Fruit fly (Drosophila melanogaster) whole organism, embryonic: ENCODE data around the gene HP1e.

Source experiments
- Abd-B ChIP-seq: fragments of 200-800 bp; sonication (Bioruptor generic); optimal IDR thresholded peaks from 2 replicates; lab custom pipeline; 2018; ENCODE audit warnings: missing biosample characterization, mild to moderate bottlenecking, missing genetic modification characterization, moderate library complexity
- Bdp1 ChIP-seq: fragments of 200-800 bp; sonication (Bioruptor generic); optimal IDR thresholded peaks from 3 replicates; lab custom pipeline; 2016; ENCODE audit warnings: missing biosample characterization, missing genetic modification characterization
- CG10147 ChIP-seq: fragments of 200-800 bp; sonication (Bioruptor generic); optimal IDR thresholded peaks from 2 replicates; lab custom pipeline; 2019; ENCODE audit warnings: missing biosample characterization, mild to moderate bottlenecking, missing genetic modification characterization, moderate library complexity
- CG13287 ChIP-seq: fragments of 200-800 bp; sonication (Bioruptor generic); IDR thresholded peaks from 2 replicates; pipeline ENCODE4 v1.3.6; 2022; ENCODE audit warnings: missing biosample characterization, missing genetic modification characterization; ENCODE audit not compliant: partially characterized antibody
- CG15601 ChIP-seq: fragments of 200-800 bp; sonication (Bioruptor generic); optimal IDR thresholded peaks from 3 replicates; lab custom pipeline; 2019; ENCODE audit warnings: missing biosample characterization, mild to moderate bottlenecking, missing genetic modification characterization, moderate library complexity
- CG16863 ChIP-seq: fragments of 200-800 bp; sonication (Bioruptor generic); optimal IDR thresholded peaks from 3 replicates; lab custom pipeline; 2016; ENCODE audit warnings: missing biosample characterization, missing genetic modification characterization
- CG17359 ChIP-seq: fragments of 200-800 bp; sonication (Bioruptor generic); optimal IDR thresholded peaks from 3 replicates; lab custom pipeline; 2018; ENCODE audit warnings: missing biosample characterization, mild to moderate bottlenecking, missing genetic modification characterization, moderate library complexity
- CG2116 ChIP-seq: fragments of 200-800 bp; sonication (Bioruptor generic); optimal IDR thresholded peaks from 3 replicates; lab custom pipeline; 2018; ENCODE audit warnings: missing biosample characterization, mild to moderate bottlenecking, missing genetic modification characterization
- CG32772 ChIP-seq: fragments of 200-800 bp; sonication (Bioruptor generic); IDR thresholded peaks from 2 replicates; pipeline ENCODE4 v1.3.6; 2022; ENCODE audit warnings: missing biosample characterization, missing genetic modification characterization
- CG3995 ChIP-seq: fragments of 200-800 bp; sonication (Bioruptor generic); optimal IDR thresholded peaks from 3 replicates; lab custom pipeline; 2016; ENCODE audit warnings: missing biosample characterization, missing genetic modification characterization
- CG42726 ChIP-seq: fragments of 200-800 bp; sonication (Bioruptor generic); IDR thresholded peaks from 2 replicates; pipeline ENCODE4 v1.3.6; 2022; ENCODE audit warnings: missing biosample characterization, missing genetic modification characterization; ENCODE audit not compliant: partially characterized antibody
- CG4707 ChIP-seq: fragments of 200-800 bp; sonication (Bioruptor generic); optimal IDR thresholded peaks from 2 replicates; lab custom pipeline; 2018; ENCODE audit warnings: missing biosample characterization, mild to moderate bottlenecking, missing genetic modification characterization, moderate library complexity
- CG5180 ChIP-seq: fragments of 200-800 bp; sonication (Bioruptor generic); optimal IDR thresholded peaks from 3 replicates; lab custom pipeline; 2017; ENCODE audit warnings: missing biosample characterization, missing genetic modification characterization, mild to moderate bottlenecking, moderate library complexity, missing genetic modification reagents
- CG6175 ChIP-seq: fragments of 200-800 bp; sonication (Bioruptor generic); IDR thresholded peaks from 3 replicates; pipeline ENCODE4 v1.3.6; 2022; ENCODE audit warnings: missing biosample characterization, missing genetic modification characterization
- CG6683 ChIP-seq: fragments of 200-800 bp; sonication (Bioruptor generic); optimal IDR thresholded peaks from 2 replicates; lab custom pipeline; 2017; ENCODE audit warnings: missing biosample characterization, mild to moderate bottlenecking, missing genetic modification characterization, missing genetic modification reagents
- CG8359 ChIP-seq: fragments of 200-800 bp; sonication (Bioruptor generic); optimal IDR thresholded peaks from 2 replicates; lab custom pipeline; 2017; ENCODE audit warnings: missing biosample characterization, mild to moderate bottlenecking, missing genetic modification characterization, borderline replicate concordance
- CG9932 ChIP-seq: fragments of 200-800 bp; sonication (Bioruptor generic); IDR thresholded peaks from 2 replicates; pipeline ENCODE4 v1.3.6; 2022; ENCODE audit warnings: missing biosample characterization, missing genetic modification characterization
- D19B ChIP-seq: fragments of 200-800 bp; sonication (Bioruptor generic); optimal IDR thresholded peaks from 2 replicates; lab custom pipeline; 2017; ENCODE audit warnings: missing biosample characterization, mild to moderate bottlenecking, missing genetic modification characterization
- Dad ChIP-seq: fragments of 200-800 bp; sonication (Bioruptor generic); optimal IDR thresholded peaks from 3 replicates; lab custom pipeline; 2016; ENCODE audit warnings: missing biosample characterization, missing genetic modification characterization
- H15 ChIP-seq: fragments of 200-800 bp; sonication (Bioruptor generic); IDR thresholded peaks from 3 replicates; pipeline ENCODE4 v1.3.6; 2022; ENCODE audit warnings: missing biosample characterization, missing genetic modification characterization
- Hey ChIP-seq: fragments of 200-800 bp; sonication (Bioruptor generic); optimal IDR thresholded peaks from 3 replicates; lab custom pipeline; 2018; ENCODE audit warnings: missing biosample characterization, mild to moderate bottlenecking, missing genetic modification characterization
- Mad ChIP-seq: fragments of 200-800 bp; sonication (Bioruptor generic); optimal IDR thresholded peaks from 2 replicates; lab custom pipeline; 2016; ENCODE audit warnings: missing biosample characterization, missing genetic modification characterization
- Meics ChIP-seq: fragments of 200-800 bp; sonication (Bioruptor generic); optimal IDR thresholded peaks from 2 replicates; lab custom pipeline; 2017; ENCODE audit warnings: missing biosample characterization, mild to moderate bottlenecking, missing genetic modification characterization
- NC2α ChIP-seq: fragments of 200-800 bp; sonication (Bioruptor generic); optimal IDR thresholded peaks from 2 replicates; lab custom pipeline; 2016; ENCODE audit warnings: missing biosample characterization, missing genetic modification characterization
- Nf-YA ChIP-seq: fragments of 200-800 bp; sonication (Bioruptor generic); IDR thresholded peaks from 2 replicates; pipeline ENCODE4 v1.3.6; 2022; ENCODE audit warnings: missing biosample characterization, missing genetic modification characterization
- Opbp ChIP-seq: fragments of 200-800 bp; sonication (Bioruptor generic); IDR thresholded peaks from 3 replicates; pipeline ENCODE4 v1.3.6; 2022; ENCODE audit warnings: missing biosample characterization, missing genetic modification characterization; ENCODE audit not compliant: partially characterized antibody
- Pdp1 ChIP-seq, 2 experiments: fragments of 200-800 bp; sonication (Bioruptor generic); optimal IDR thresholded peaks; 3 replicates each; lab custom pipeline; 2016; ENCODE audit warnings: missing biosample characterization in 2 of 2, missing genetic modification characterization in 2 of 2, mild to moderate bottlenecking in 1 of 2, moderate library complexity in 1 of 2
- Ptx1 ChIP-seq: fragments of 200-800 bp; sonication (Bioruptor generic); IDR thresholded peaks from 2 replicates; pipeline ENCODE4 v1.3.6; 2022; ENCODE audit warnings: missing biosample characterization, missing genetic modification characterization
- Spps ChIP-seq: fragments of 200-800 bp; sonication (Bioruptor generic); optimal IDR thresholded peaks from 2 replicates; lab custom pipeline; 2018; ENCODE audit warnings: missing biosample characterization, mild to moderate bottlenecking, missing genetic modification characterization
- da ChIP-seq: fragments of 200-800 bp; sonication (Bioruptor generic); optimal IDR thresholded peaks from 2 replicates; lab custom pipeline; 2016; ENCODE audit warnings: missing biosample characterization, missing genetic modification characterization
- dan ChIP-seq: fragments of 200-800 bp; sonication (Bioruptor generic); IDR thresholded peaks from 2 replicates; pipeline ENCODE4 v1.3.6; 2022; ENCODE audit warnings: missing biosample characterization, missing genetic modification characterization
- dimm ChIP-seq: fragments of 200-800 bp; sonication (Bioruptor generic); IDR thresholded peaks from 2 replicates; pipeline ENCODE4 v1.3.6; 2022; ENCODE audit warnings: missing biosample characterization, missing genetic modification characterization
- ewg ChIP-seq: fragments of 200-800 bp; sonication (Bioruptor generic); optimal IDR thresholded peaks from 3 replicates; lab custom pipeline; 2017; ENCODE audit warnings: mild to moderate bottlenecking, missing biosample characterization, missing genetic modification reagents, missing genetic modification characterization
- fd102C ChIP-seq: fragments of 200-800 bp; sonication (Bioruptor generic); optimal IDR thresholded peaks from 2 replicates; lab custom pipeline; 2018; ENCODE audit warnings: missing biosample characterization, mild to moderate bottlenecking, missing genetic modification characterization, moderate library complexity
- gem ChIP-seq: fragments of 200-800 bp; sonication (Bioruptor generic); optimal IDR thresholded peaks from 2 replicates; lab custom pipeline; 2019; ENCODE audit warnings: missing biosample characterization, mild to moderate bottlenecking, missing genetic modification characterization, moderate library complexity
- hb ChIP-seq: fragments of 200-800 bp; sonication (Bioruptor generic); IDR thresholded peaks from 3 replicates; pipeline ENCODE4 v1.3.6; 2022; ENCODE audit warnings: missing biosample characterization, missing genetic modification characterization; ENCODE audit not compliant: partially characterized antibody
- ind ChIP-seq: fragments of 200-800 bp; sonication (Bioruptor generic); optimal IDR thresholded peaks from 3 replicates; lab custom pipeline; 2016; ENCODE audit warnings: missing biosample characterization, missing genetic modification characterization
- insv ChIP-seq, 2 experiments: fragments of 200-800 bp; sonication (Bioruptor generic); optimal IDR thresholded peaks; 3 replicates each; lab custom pipeline; 2016 to 2018; ENCODE audit warnings: missing biosample characterization in 2 of 2, missing genetic modification characterization in 2 of 2
- ken ChIP-seq: fragments of 200-800 bp; sonication (Bioruptor generic); IDR thresholded peaks from 3 replicates; pipeline ENCODE4 v1.3.6; 2022; ENCODE audit warnings: missing biosample characterization, missing genetic modification characterization
- phol ChIP-seq: fragments of 200-800 bp; sonication (Bioruptor generic); optimal IDR thresholded peaks from 3 replicates; lab custom pipeline; 2018; ENCODE audit warnings: missing biosample characterization, mild to moderate bottlenecking, missing genetic modification characterization, moderate library complexity
- pnt ChIP-seq: fragments of 200-800 bp; sonication (Bioruptor generic); optimal IDR thresholded peaks from 3 replicates; lab custom pipeline; 2016; ENCODE audit warnings: missing biosample characterization, missing genetic modification characterization
- ro ChIP-seq: fragments of 200-800 bp; sonication (Bioruptor generic); IDR thresholded peaks from 2 replicates; pipeline ENCODE4 v1.3.6; 2022; ENCODE audit warnings: missing biosample characterization, missing genetic modification characterization
- schlank ChIP-seq: fragments of 200-800 bp; sonication (Bioruptor generic); optimal IDR thresholded peaks from 2 replicates; lab custom pipeline; 2018; ENCODE audit warnings: missing biosample characterization, mild to moderate bottlenecking, missing genetic modification characterization
- tna ChIP-seq: fragments of 200-800 bp; sonication (Bioruptor generic); IDR thresholded peaks from 2 replicates; pipeline ENCODE4 v1.3.6; 2022; ENCODE audit warnings: missing biosample characterization, missing genetic modification characterization; ENCODE audit not compliant: partially characterized antibody
- wdn ChIP-seq: fragments of 200-800 bp; sonication (Bioruptor generic); IDR thresholded peaks from 2 replicates; pipeline ENCODE4 v1.3.6; 2022; ENCODE audit warnings: missing biosample characterization, missing genetic modification characterization
- zen ChIP-seq: fragments of 200-800 bp; sonication (Bioruptor generic); optimal IDR thresholded peaks from 3 replicates; lab custom pipeline; 2018; ENCODE audit warnings: missing biosample characterization, mild to moderate bottlenecking, missing genetic modification characterization, moderate library complexity
- zfh1 ChIP-seq: fragments of 200-800 bp; sonication (Bioruptor generic); IDR thresholded peaks from 3 replicates; pipeline ENCODE4 v1.3.6; 2022; ENCODE audit warnings: missing biosample characterization, missing genetic modification characterization

HP1e gene

DNA sequence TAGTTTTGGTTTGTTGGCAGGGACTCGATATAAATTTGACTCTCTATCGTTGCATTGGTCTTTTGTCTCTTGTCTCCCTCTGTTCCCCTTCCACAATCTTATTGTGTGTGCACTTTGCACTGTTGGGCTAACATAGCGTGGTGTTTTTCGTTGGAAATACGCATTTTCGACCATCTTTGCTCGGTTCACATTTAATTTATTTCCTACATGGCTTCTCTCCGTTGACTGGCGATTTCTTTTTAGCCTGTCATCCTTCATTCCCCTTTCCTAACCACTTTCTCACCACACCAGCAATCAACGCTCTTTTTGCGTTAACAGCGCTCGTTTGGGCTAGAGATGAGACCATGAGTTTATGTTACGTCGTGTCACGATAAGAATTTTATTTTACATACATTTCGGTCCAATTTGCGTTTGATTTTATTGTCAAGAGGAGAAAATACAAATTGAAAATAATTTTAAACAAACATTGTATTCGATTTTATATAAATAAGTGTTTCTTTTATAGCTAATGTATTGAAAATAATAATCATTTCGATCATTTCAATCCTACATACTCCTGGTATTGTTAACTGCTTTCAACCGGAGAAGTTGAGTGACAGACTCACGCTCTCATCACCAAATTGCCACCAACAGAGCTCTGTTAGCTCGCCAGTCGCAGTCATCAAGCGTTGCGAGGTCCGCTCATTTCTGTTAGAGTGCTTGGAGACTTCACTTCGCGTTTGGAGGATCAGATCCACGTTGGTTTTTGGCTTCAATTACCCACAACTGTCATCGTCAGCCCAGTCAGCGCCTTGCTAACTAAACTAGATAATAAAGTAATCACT is 19.8 kb downstream of the HP1e start (continued):
- peak; percentile 37 for TF ChIP-seq Abd-B (GFP tag; lab: Kevin White, UChicago)
- TF ChIP-seq phol: peak; percentile 44
- peak; percentile 72 for TF ChIP-seq CG17359 (tag; lab: Kevin White, UChicago)
- TF ChIP-seq fd102C (GFP tag; lab: Kevin White, UChicago): peak; percentile 36
- TF ChIP-seq ro (GFP tag; lab: Robert Waterston, UW): no peak
- peak; percentile 65 for TF ChIP-seq CG6683 (GFP tag; lab: Kevin White, UChicago)
- TF ChIP-seq tna (GFP tag; lab: Robert Waterston, UW): peak; percentile 68
- TF ChIP-seq CG32772: 0 out of 2 replicates have a peak, but pooled peaks have one; percentile 36
- TF ChIP-seq hb: peak; percentile 82; the same call in 1 of the 3 replicates
- TF ChIP-seq CG4707 (GFP tag; lab: Kevin White, UChicago): no peak
- TF ChIP-seq dimm (GFP tag; lab: Robert Waterston, UW): no peak
- TF ChIP-seq Ptx1: peak; percentile 74
- TF ChIP-seq Opbp (GFP tag; lab: Robert Waterston, UW): peak; percentile 67; the same call in 2 of the 3 replicates
- peak; percentile 51 for TF ChIP-seq D19B (GFP tag; lab: Kevin White, UChicago)
- TF ChIP-seq Bdp1 (GFP tag; lab: Kevin White, UChicago): peak; percentile 30
- peak; percentile 37 for TF ChIP-seq Hey (tag; lab: Kevin White, UChicago)
- TF ChIP-seq CG16863 (GFP tag; lab: Kevin White, UChicago): peak; percentile 5
- peak; percentile 95 for TF ChIP-seq CG13287 (GFP tag; lab: Robert Waterston, UW)
- peak; percentile 37; the same call in 1 of the 2 replicates for TF ChIP-seq wdn (GFP tag; lab: Robert Waterston, UW)
- no peak for TF ChIP-seq CG6175 (GFP tag; lab: Robert Waterston, UW)
- TF ChIP-seq Dad (GFP tag; lab: Kevin White, UChicago): peak; percentile 51
- peak; percentile 60 for TF ChIP-seq schlank (tag; lab: Kevin White, UChicago)
- TF ChIP-seq CG9932 (GFP tag; lab: Robert Waterston, UW): peak; percentile 85
- TF ChIP-seq H15 (GFP tag; lab: Robert Waterston, UW): 0 out of 3 replicates have a peak, but pooled peaks have one; percentile 35
- TF ChIP-seq dan (GFP tag; lab: Robert Waterston, UW): no peak
- peak; percentile 60 for TF ChIP-seq CG2116 (GFP tag; lab: Kevin White, UChicago)
- TF ChIP-seq CG8359 (GFP tag; lab: Kevin White, UChicago): peak; percentile 64
- TF ChIP-seq zen: peak; percentile 69
- peak; percentile 89 for TF ChIP-seq CG10147
- peak in 1 of 2 experiments; percentile 72 for TF ChIP-seq insv (GFP tag; optimal IDR thresholded peaks at IDR 0.05; lab: Kevin White, UChicago)
- TF ChIP-seq Meics (GFP tag; lab: Kevin White, UChicago): peak; percentile 90
- peak; percentile 25; the same call in 1 of the 3 replicates for TF ChIP-seq ken (GFP tag; lab: Robert Waterston, UW)
- peak; percentile 58 for TF ChIP-seq Mad
- TF ChIP-seq Nf-YA (GFP tag; lab: Robert Waterston, UW): peak; percentile 49; the same call in 1 of the 2 replicates
- peak; percentile 48 for TF ChIP-seq CG5180
- TF ChIP-seq Pdp1 (GFP tag; optimal IDR thresholded peaks at IDR 0.05; lab: Kevin White, UChicago): peak; percentile 45
- TF ChIP-seq ind (GFP tag; lab: Kevin White, UChicago): peak; percentile 71
- TF ChIP-seq da (GFP tag; lab: Kevin White, UChicago): peak; percentile 1
- TF ChIP-seq Spps (tag; lab: Kevin White, UChicago): peak; percentile 54
- peak; percentile 65; the same call in 2 of the 3 replicates for TF ChIP-seq zfh1 (GFP tag; lab: Robert Waterston, UW)
- peak; percentile 90 for TF ChIP-seq gem (tag; lab: Kevin White, UChicago)
- TF ChIP-seq NC2α: peak; percentile 61
- peak; percentile 7 for TF ChIP-seq pnt (GFP tag; lab: Kevin White, UChicago)
- TF ChIP-seq CG15601 (tag; lab: Kevin White, UChicago): peak; percentile 83
- TF ChIP-seq ewg: peak; percentile 19
- peak; percentile 63; the same call in 1 of the 2 replicates for TF ChIP-seq CG42726 (GFP tag; lab: Robert Waterston, UW)
- TF ChIP-seq CG3995: peak; percentile 47
